Fruit fly (Drosophila melanogaster) whole organism, embryonic: ENCODE results near the gene rols.

ENCODE experiments used
- Awh ChIP-seq: fragments of 200-800 bp; sonication (Bioruptor generic); IDR thresholded peaks from 2 replicates; pipeline ENCODE4, ENCODE4 v1.3.6; 2022; ENCODE audit warnings: missing biosample characterization, missing genetic modification characterization
- Blimp-1 ChIP-seq: fragments of 200-800 bp; sonication (Bioruptor generic); optimal IDR thresholded peaks from 3 replicates; lab custom pipeline; 2018; ENCODE audit warnings: missing biosample characterization, missing genetic modification characterization, mild to moderate bottlenecking, moderate library complexity, missing genetic modification reagents
- CG10267 ChIP-seq: fragments of 200-800 bp; sonication (Bioruptor generic); optimal IDR thresholded peaks from 2 replicates; lab custom pipeline; 2018; ENCODE audit warnings: missing biosample characterization, mild to moderate bottlenecking, missing genetic modification characterization, moderate library complexity
- CG10321 ChIP-seq: fragments of 200-800 bp; sonication (Bioruptor generic); IDR thresholded peaks from 2 replicates; pipeline ENCODE4 v1.3.6; 2022; ENCODE audit warnings: missing biosample characterization, missing genetic modification characterization
- CG10979 ChIP-seq: fragments of 200-800 bp; sonication (Bioruptor generic); optimal IDR thresholded peaks from 2 replicates; lab custom pipeline; 2018; ENCODE audit warnings: missing biosample characterization, mild to moderate bottlenecking, missing genetic modification characterization, moderate library complexity
- CG11696 ChIP-seq: fragments of 200-800 bp; sonication (Bioruptor generic); IDR thresholded peaks from 2 replicates; pipeline ENCODE4 v1.3.6; 2022; ENCODE audit warnings: missing biosample characterization, missing genetic modification characterization
- CG11723 ChIP-seq: fragments of 200-800 bp; sonication (Bioruptor generic); optimal IDR thresholded peaks from 2 replicates; lab custom pipeline; 2017; ENCODE audit warnings: missing biosample characterization, mild to moderate bottlenecking, missing genetic modification characterization
- CG12236 ChIP-seq: fragments of 200-800 bp; sonication (Bioruptor generic); optimal IDR thresholded peaks from 2 replicates; lab custom pipeline; 2016; ENCODE audit warnings: missing biosample characterization, missing genetic modification characterization
- CG12744 ChIP-seq: fragments of 200-800 bp; sonication (Bioruptor generic); optimal IDR thresholded peaks from 2 replicates; lab custom pipeline; 2016; ENCODE audit warnings: missing biosample characterization, missing genetic modification characterization
- CG12942 ChIP-seq: fragments of 200-800 bp; sonication (Bioruptor generic); optimal IDR thresholded peaks from 3 replicates; lab custom pipeline; 2016; ENCODE audit warnings: missing biosample characterization, missing genetic modification characterization
- CG16863 ChIP-seq: fragments of 200-800 bp; sonication (Bioruptor generic); optimal IDR thresholded peaks from 3 replicates; lab custom pipeline; 2016; ENCODE audit warnings: missing biosample characterization, missing genetic modification characterization
- CG17361 ChIP-seq: fragments of 200-800 bp; sonication (Bioruptor generic); IDR thresholded peaks from 3 replicates; pipeline ENCODE4 v1.3.6; 2022; ENCODE audit warnings: missing biosample characterization, missing genetic modification characterization
- CG1792 ChIP-seq: fragments of 200-800 bp; sonication (Bioruptor generic); optimal IDR thresholded peaks from 2 replicates; lab custom pipeline; 2016; ENCODE audit warnings: missing biosample characterization, missing genetic modification characterization
- CG18599 ChIP-seq: fragments of 200-800 bp; sonication (Bioruptor generic); optimal IDR thresholded peaks from 3 replicates; lab custom pipeline; 2017; ENCODE audit warnings: missing biosample characterization, missing genetic modification characterization, mild to moderate bottlenecking, moderate library complexity, missing genetic modification reagents
- CG18619 ChIP-seq: fragments of 200-800 bp; sonication (Bioruptor generic); optimal IDR thresholded peaks from 3 replicates; lab custom pipeline; 2017; ENCODE audit warnings: missing biosample characterization, mild to moderate bottlenecking, missing genetic modification characterization
- CG2712 ChIP-seq: fragments of 200-800 bp; optimal IDR thresholded peaks from 3 replicates; lab custom pipeline; 2019; ENCODE audit warnings: missing biosample characterization, mild to moderate bottlenecking, missing genetic modification characterization, moderate library complexity
- CG30431 ChIP-seq: fragments of 200-800 bp; sonication (Bioruptor generic); optimal IDR thresholded peaks from 2 replicates; lab custom pipeline; 2017; ENCODE audit warnings: missing biosample characterization, missing genetic modification characterization
- CG31441 ChIP-seq: fragments of 200-800 bp; sonication (Bioruptor generic); IDR thresholded peaks from 2 replicates; pipeline ENCODE4 v1.3.6; 2022; ENCODE audit warnings: missing biosample characterization, missing genetic modification characterization
- CG32772 ChIP-seq: fragments of 200-800 bp; sonication (Bioruptor generic); IDR thresholded peaks from 2 replicates; pipeline ENCODE4 v1.3.6; 2022; ENCODE audit warnings: missing biosample characterization, missing genetic modification characterization
- CG4820 ChIP-seq: fragments of 200-800 bp; sonication (Bioruptor generic); optimal IDR thresholded peaks from 3 replicates; lab custom pipeline; 2016; ENCODE audit warnings: missing biosample characterization, missing genetic modification characterization
- CG5180 ChIP-seq: fragments of 200-800 bp; sonication (Bioruptor generic); optimal IDR thresholded peaks from 3 replicates; lab custom pipeline; 2017; ENCODE audit warnings: missing biosample characterization, missing genetic modification characterization, mild to moderate bottlenecking, moderate library complexity, missing genetic modification reagents
- CG6254 ChIP-seq: fragments of 200-800 bp; sonication (Bioruptor generic); optimal IDR thresholded peaks from 3 replicates; lab custom pipeline; 2017; ENCODE audit warnings: mild to moderate bottlenecking, missing biosample characterization, missing genetic modification reagents, missing genetic modification characterization
- CG6813 ChIP-seq: fragments of 200-800 bp; sonication (Bioruptor generic); optimal IDR thresholded peaks from 2 replicates; lab custom pipeline; 2017; ENCODE audit warnings: missing biosample characterization, missing genetic modification characterization, mild to moderate bottlenecking, moderate library complexity, missing genetic modification reagents
- Drgx ChIP-seq: fragments of 200-800 bp; sonication (Bioruptor generic); IDR thresholded peaks from 2 replicates; pipeline ENCODE4 v1.3.6; 2022; ENCODE audit warnings: missing biosample characterization, missing genetic modification characterization
- NC2β ChIP-seq: fragments of 200-800 bp; sonication (Bioruptor generic); optimal IDR thresholded peaks from 2 replicates; lab custom pipeline; 2016; ENCODE audit warnings: missing biosample characterization, missing genetic modification characterization
- Pdp1 ChIP-seq, 2 experiments: fragments of 200-800 bp; sonication (Bioruptor generic); optimal IDR thresholded peaks; 3 replicates each; lab custom pipeline; 2016; ENCODE audit warnings: missing biosample characterization in 2 of 2, missing genetic modification characterization in 2 of 2, mild to moderate bottlenecking in 1 of 2, moderate library complexity in 1 of 2
- Taf1 ChIP-seq: fragments of 200-800 bp; sonication (Bioruptor generic); IDR thresholded peaks from 2 replicates; pipeline ENCODE4 v1.3.6; 2022; ENCODE audit warnings: missing biosample characterization, missing genetic modification characterization
- Xrp1 ChIP-seq: fragments of 200-800 bp; sonication (Bioruptor generic); IDR thresholded peaks from 2 replicates; pipeline ENCODE4 v1.3.6; 2022; ENCODE audit warnings: missing biosample characterization, missing genetic modification characterization
- cg ChIP-seq: fragments of 200-800 bp; sonication (Bioruptor generic); optimal IDR thresholded peaks from 3 replicates; lab custom pipeline; 2019; ENCODE audit warnings: missing biosample characterization, mild to moderate bottlenecking, missing genetic modification characterization, moderate library complexity
- chm ChIP-seq: fragments of 200-800 bp; sonication (Bioruptor generic); IDR thresholded peaks from 2 replicates; pipeline ENCODE4 v1.3.6; 2022; ENCODE audit warnings: missing biosample characterization, missing genetic modification characterization
- ci ChIP-seq: fragments of 200-800 bp; sonication (Bioruptor generic); IDR thresholded peaks from 3 replicates; pipeline ENCODE4 v1.3.6; 2022; ENCODE audit warnings: missing biosample characterization, missing genetic modification characterization
- dmrt99B ChIP-seq: fragments of 200-800 bp; sonication (Bioruptor generic); optimal IDR thresholded peaks from 2 replicates; lab custom pipeline; 2018; ENCODE audit warnings: missing biosample characterization, mild to moderate bottlenecking, missing genetic modification characterization, moderate library complexity
- klu ChIP-seq: fragments of 200-800 bp; sonication (Bioruptor generic); IDR thresholded peaks from 2 replicates; pipeline ENCODE4 v1.3.6; 2022; ENCODE audit warnings: missing biosample characterization, missing genetic modification characterization
- mam ChIP-seq: fragments of 200-800 bp; sonication (Bioruptor generic); optimal IDR thresholded peaks from 3 replicates; lab custom pipeline; 2016; ENCODE audit warnings: missing biosample characterization, missing genetic modification characterization
- nom ChIP-seq: fragments of 200-800 bp; sonication (Bioruptor generic); optimal IDR thresholded peaks from 2 replicates; lab custom pipeline; 2017; ENCODE audit warnings: missing biosample characterization, missing genetic modification characterization, mild to moderate bottlenecking, moderate library complexity, missing genetic modification reagents
- phol ChIP-seq: fragments of 200-800 bp; sonication (Bioruptor generic); optimal IDR thresholded peaks from 3 replicates; lab custom pipeline; 2018; ENCODE audit warnings: missing biosample characterization, mild to moderate bottlenecking, missing genetic modification characterization, moderate library complexity
- pros ChIP-seq: fragments of 200-800 bp; sonication (Bioruptor generic); optimal IDR thresholded peaks from 3 replicates; lab custom pipeline; 2019; ENCODE audit warnings: missing biosample characterization, mild to moderate bottlenecking, missing genetic modification characterization, moderate library complexity
- rib ChIP-seq: fragments of 200-800 bp; sonication (Bioruptor generic); IDR thresholded peaks from 2 replicates; pipeline ENCODE4 v1.3.6; 2022; ENCODE audit warnings: missing biosample characterization, missing genetic modification characterization
- sens ChIP-seq: fragments of 200-800 bp; sonication (Bioruptor generic); peaks from one replicate; lab custom pipeline; 2016; ENCODE audit warnings: missing biosample characterization, missing genetic modification characterization
- zfh1 ChIP-seq: fragments of 200-800 bp; sonication (Bioruptor generic); IDR thresholded peaks from 3 replicates; pipeline ENCODE4 v1.3.6; 2022; ENCODE audit warnings: missing biosample characterization, missing genetic modification characterization

The rols gene

DNA sequence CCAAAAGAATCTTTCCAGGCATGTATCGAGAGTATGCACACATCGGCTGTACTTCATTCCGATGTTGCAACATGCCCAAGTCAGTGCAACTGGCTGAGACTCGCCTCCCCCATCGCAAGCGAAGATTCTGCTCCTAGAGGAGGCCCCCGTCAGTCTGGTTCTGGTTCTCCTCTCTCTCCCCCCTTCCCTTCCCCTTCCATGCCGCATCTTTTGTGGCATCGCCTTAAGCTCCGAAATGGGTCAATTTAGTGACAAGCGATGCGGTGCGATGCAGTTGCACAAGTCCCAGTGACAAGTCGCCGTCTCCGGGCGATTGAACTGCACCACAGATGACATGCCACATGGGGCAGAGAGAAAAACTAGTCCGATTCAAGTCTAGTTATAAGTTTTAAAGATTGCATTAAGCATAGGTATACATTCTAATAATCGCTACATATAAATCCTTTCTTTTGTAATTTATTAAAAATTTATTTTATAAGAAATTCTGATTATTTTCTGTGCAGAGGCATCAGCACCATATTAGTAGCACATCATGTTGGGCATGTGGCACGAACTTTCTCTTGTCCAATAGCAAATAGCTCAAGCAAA lies 44.5 kb upstream of the rols start (continued):
- TF ChIP-seq CG17361 (GFP tag; lab: Robert Waterston, UW) (0 out of 3 replicates have a peak, but pooled peaks have one; percentile 7), CG12744 (no peak), CG6254 (GFP tag; lab: Kevin White, UChicago) (peak; percentile 4), CG6813 (GFP tag; lab: Kevin White, UChicago) (no peak)

DNA sequence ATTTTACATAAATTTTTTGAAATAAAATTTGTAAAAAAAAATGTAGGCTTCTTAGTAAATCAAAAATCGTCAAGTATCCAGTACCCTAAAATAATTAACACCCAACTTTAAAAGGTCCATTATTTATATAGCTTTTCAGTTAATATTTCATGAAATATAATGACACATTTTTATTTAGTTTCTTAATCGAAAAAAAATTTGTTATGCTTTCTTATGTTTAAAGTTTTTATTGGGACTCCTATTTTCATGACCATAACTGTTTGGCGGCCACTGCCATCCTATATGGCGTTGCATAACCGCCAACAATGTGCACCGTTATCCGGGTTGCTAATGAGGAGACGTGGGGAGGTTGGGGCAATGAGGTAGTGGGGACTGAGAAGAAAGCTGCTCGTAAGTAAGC lies 43.9 kb upstream of the rols start:
- TF ChIP-seq CG18619 (GFP tag; lab: Kevin White, UChicago) (no peak), CG11723 (GFP tag; lab: Kevin White, UChicago) (no peak), sens (GFP tag; lab: Kevin White, UChicago) (peak; percentile 44), CG30431 (no peak), CG16863 (no peak), CG10321 (GFP tag; lab: Robert Waterston, UW) (no peak), CG12942 (GFP tag; lab: Kevin White, UChicago) (no peak), CG10267 (peak; percentile 5), CG31441 (GFP tag; lab: Robert Waterston, UW) (no peak), CG11696 (GFP tag; lab: Robert Waterston, UW) (peak; percentile 58), rib (no peak), Taf1 (GFP tag; lab: Robert Waterston, UW) (no peak), klu (GFP tag; lab: Robert Waterston, UW) (no peak), pros (no peak), CG32772 (GFP tag; lab: Robert Waterston, UW) (no peak), CG5180 (GFP tag; lab: Kevin White, UChicago) (no peak), CG10979 (tag; lab: Kevin White, UChicago) (peak; percentile 37), CG1792 (GFP tag; lab: Kevin White, UChicago) (no peak), CG12236 (GFP tag; lab: Kevin White, UChicago) (no peak), cg (GFP tag; lab: Kevin White, UChicago) (no peak), Pdp1 (GFP tag; optimal IDR thresholded peaks at IDR 0.05; lab: Kevin White, UChicago) (no peak), chm (no peak), mam (GFP tag; lab: Kevin White, UChicago) (no peak), phol (no peak), CG2712 (tag; lab: Kevin White, UChicago) (no peak), ci (peak; percentile 20; the same call in 1 of the 3 replicates), NC2β (GFP tag; lab: Kevin White, UChicago) (no peak), Blimp-1 (peak; percentile 30), CG4820 (no peak), nom (GFP tag; lab: Kevin White, UChicago) (no peak), CG18599 (GFP tag; lab: Kevin White, UChicago) (no peak), zfh1 (GFP tag; lab: Robert Waterston, UW) (0 out of 3 replicates have a peak, but pooled peaks have one; percentile 18), Awh (GFP tag; lab: Robert Waterston, UW) (no peak), Drgx (GFP tag; lab: Robert Waterston, UW) (no peak), dmrt99B (tag; lab: Kevin White, UChicago) (peak; percentile 21), Xrp1 (GFP tag; lab: Robert Waterston, UW) (0 out of 2 replicates have a peak, but pooled peaks have one; percentile 11)
